Fruit fly (Drosophila melanogaster) whole organism, wandering third instar larva: ENCODE data around the gene Argk2.

Experiments used
- Abd-B ChIP-seq: fragments of >200 bp; optimal IDR thresholded peaks from 2 replicates; lab custom pipeline; 2017; ENCODE audit warnings: missing biosample characterization, missing genetic modification characterization
- CG32264 ChIP-seq: fragments of 200-800 bp; sonication (Bioruptor generic); optimal IDR thresholded peaks from 2 replicates; lab custom pipeline; 2016; ENCODE audit warnings: missing biosample characterization, missing genetic modification characterization
- CG9705 ChIP-seq: fragments of 200-800 bp; sonication (Bioruptor generic); optimal IDR thresholded peaks from 2 replicates; lab custom pipeline; 2018; ENCODE audit warnings: missing biosample characterization, mild to moderate bottlenecking, missing genetic modification characterization
- CrebA ChIP-seq: fragments of 200-800 bp; sonication (Bioruptor generic); optimal IDR thresholded peaks from 2 replicates; lab custom pipeline; 2016; ENCODE audit warnings: missing biosample characterization, mild to moderate bottlenecking, missing genetic modification characterization, borderline replicate concordance
- Dfd ChIP-seq: fragments of >200 bp; optimal IDR thresholded peaks from 2 replicates; lab custom pipeline; 2017; ENCODE audit warnings: missing biosample characterization, missing genetic modification characterization
- Dif ChIP-seq: fragments of 200-275, 200-300 bp; sonication (Bioruptor generic); optimal IDR thresholded peaks from 2 replicates; lab custom pipeline; 2018; ENCODE audit warnings: missing biosample characterization, missing genetic modification characterization; ENCODE audit not compliant: partially characterized antibody
- GATAd ChIP-seq: sonication (Bioruptor generic); optimal IDR thresholded peaks from 2 replicates; lab custom pipeline; 2016; ENCODE audit warnings: missing biosample characterization, missing genetic modification characterization
- Hnf4 ChIP-seq: fragments of 200-800 bp; sonication (Bioruptor generic); optimal IDR thresholded peaks from 2 replicates; lab custom pipeline; 2016; ENCODE audit warnings: missing biosample characterization, mild to moderate bottlenecking, missing genetic modification characterization
- Hr78 ChIP-seq: fragments of >200 bp; optimal IDR thresholded peaks from 2 replicates; lab custom pipeline; 2017; ENCODE audit warnings: missing biosample characterization, missing genetic modification characterization
- Hr83 ChIP-seq: fragments of 200-300 bp; sonication (Bioruptor generic); optimal IDR thresholded peaks from 2 replicates; lab custom pipeline; 2016; ENCODE audit warnings: missing biosample characterization, mild to moderate bottlenecking, missing genetic modification characterization, moderate library complexity; ENCODE audit not compliant: poor library complexity, severe bottlenecking
- Jra ChIP-seq: sonication (Bioruptor generic); optimal IDR thresholded peaks from 2 replicates; lab custom pipeline; 2016; ENCODE audit warnings: missing biosample characterization, missing genetic modification characterization
- N ChIP-seq: fragments of >200 bp; optimal IDR thresholded peaks from 2 replicates; lab custom pipeline; 2018; ENCODE audit warnings: missing biosample characterization, missing external identifiers, missing genetic modification characterization
- OdsH ChIP-seq: fragments of 200-800 bp; sonication (Bioruptor generic); optimal IDR thresholded peaks from 2 replicates; lab custom pipeline; 2016; ENCODE audit warnings: missing biosample characterization, mild to moderate bottlenecking, missing genetic modification characterization
- Rel ChIP-seq, 2 experiments: fragments of 200-800 bp; sonication (Bioruptor generic) in 1 of 2; optimal IDR thresholded peaks; 2 replicates in 1 of 2; 3 replicates in 1 of 2; lab custom pipeline; 2016 to 2019; ENCODE audit warnings: mild to moderate bottlenecking in 2 of 2, missing biosample characterization in 2 of 2, missing genetic modification characterization in 2 of 2, moderate library complexity in 1 of 2
- Vsx2 ChIP-seq: fragments of 200-300, 225-300 bp; sonication (Bioruptor generic); optimal IDR thresholded peaks from 2 replicates; lab custom pipeline; 2018; ENCODE audit warnings: missing biosample characterization, missing genetic modification characterization; ENCODE audit not compliant: partially characterized antibody
- br ChIP-seq: fragments of 200-800 bp; sonication (Bioruptor generic); optimal IDR thresholded peaks from 2 replicates; lab custom pipeline; 2016; ENCODE audit warnings: missing biosample characterization, missing genetic modification characterization
- brk ChIP-seq: fragments of 200-800 bp; sonication (Bioruptor generic); optimal IDR thresholded peaks from 2 replicates; lab custom pipeline; 2016; ENCODE audit warnings: missing biosample characterization, mild to moderate bottlenecking, missing genetic modification characterization
- dl ChIP-seq, 2 experiments: fragments of 175-275, 200-275 bp in 1 of 2; fragments of 200-275 bp in 1 of 2; sonication (Bioruptor generic); optimal IDR thresholded peaks; lab custom pipeline; 2018; ENCODE audit warnings: mild to moderate bottlenecking in 2 of 2, missing biosample characterization in 2 of 2, missing genetic modification characterization in 2 of 2, moderate library complexity in 2 of 2; ENCODE audit not compliant: partially characterized antibody in 2 of 2, insufficient read depth in 1 of 2
- dmrt93B ChIP-seq: fragments of 200-800 bp; sonication (Bioruptor generic); optimal IDR thresholded peaks from 2 replicates; lab custom pipeline; 2018; ENCODE audit warnings: missing biosample characterization, mild to moderate bottlenecking, missing genetic modification characterization
- dsf ChIP-seq: sonication (Bioruptor generic); optimal IDR thresholded peaks from 2 replicates; lab custom pipeline; 2016; ENCODE audit warnings: missing biosample characterization, missing genetic modification characterization, borderline replicate concordance
- foxo ChIP-seq, 2 experiments: fragments of 200-800 bp; sonication (Bioruptor generic); optimal IDR thresholded peaks; 2 replicates in 1 of 2; 3 replicates in 1 of 2; lab custom pipeline; 2016 to 2017; ENCODE audit warnings: missing biosample characterization in 2 of 2, missing genetic modification characterization in 2 of 2
- fru ChIP-seq: fragments of 200-800 bp; sonication (Bioruptor generic); optimal IDR thresholded peaks from 3 replicates; lab custom pipeline; 2016; ENCODE audit warnings: missing biosample characterization, mild to moderate bottlenecking, missing genetic modification characterization
- h ChIP-seq: fragments of 200-800 bp; sonication (Bioruptor generic); optimal IDR thresholded peaks from 3 replicates; lab custom pipeline; 2016; ENCODE audit warnings: missing biosample characterization, mild to moderate bottlenecking, missing genetic modification characterization
- jim ChIP-seq: fragments of 175-275, 200-325 bp; sonication (Bioruptor generic); optimal IDR thresholded peaks from 2 replicates; lab custom pipeline; 2016; ENCODE audit warnings: missing biosample characterization, mild to moderate bottlenecking, missing genetic modification characterization
- lola ChIP-seq: fragments of >200 bp; optimal IDR thresholded peaks from 2 replicates; lab custom pipeline; 2017; ENCODE audit warnings: missing biosample characterization, missing genetic modification characterization
- pan ChIP-seq: fragments of >200 bp; optimal IDR thresholded peaks from 2 replicates; lab custom pipeline; 2017
- psq ChIP-seq: fragments of 200-800 bp; sonication (Bioruptor generic); optimal IDR thresholded peaks from 3 replicates; lab custom pipeline; 2017; ENCODE audit warnings: missing biosample characterization, mild to moderate bottlenecking, missing genetic modification characterization, moderate library complexity
- rgr ChIP-seq: fragments of 200-800 bp; sonication (Bioruptor generic); optimal IDR thresholded peaks from 3 replicates; lab custom pipeline; 2016; ENCODE audit warnings: missing biosample characterization, mild to moderate bottlenecking, missing genetic modification characterization
- sage ChIP-seq: fragments of 200-800 bp; sonication (Bioruptor generic); optimal IDR thresholded peaks from 2 replicates; lab custom pipeline; 2016; ENCODE audit warnings: missing biosample characterization, mild to moderate bottlenecking, missing genetic modification characterization
- sv ChIP-seq: fragments of 200-800 bp; sonication (Bioruptor generic); optimal IDR thresholded peaks from 3 replicates; lab custom pipeline; 2016; ENCODE audit warnings: missing biosample characterization, missing genetic modification characterization
- tai ChIP-seq: sonication (Bioruptor generic); optimal IDR thresholded peaks from 2 replicates; lab custom pipeline; 2016; ENCODE audit warnings: missing biosample characterization, missing genetic modification characterization
- usp ChIP-seq: fragments of >200 bp; optimal IDR thresholded peaks from 2 replicates; lab custom pipeline; 2017; ENCODE audit warnings: missing biosample characterization, missing genetic modification characterization

The Argk2 gene

dm6 chr3L:9037608-9038007, 9.6 kb upstream of the Argk2 start:
- TF ChIP-seq Hr83 (GFP tag; lab: Kevin White, UChicago) (no peak), sage (GFP tag; lab: Kevin White, UChicago) (no peak)

dm6 chr3L:9039189-9039588, 8.1 kb upstream of the Argk2 start:
- TF ChIP-seq usp (GFP tag; lab: Kevin White, UChicago) = no peak
- TF ChIP-seq Hr83 (GFP tag; lab: Kevin White, UChicago) = no peak
- no peak for TF ChIP-seq dsf (GFP tag; lab: Kevin White, UChicago)
- TF ChIP-seq Hnf4 = no peak
- no peak for TF ChIP-seq Dif (GFP tag; lab: Kevin White, UChicago)
- no peak for TF ChIP-seq br (GFP tag; lab: Kevin White, UChicago)
- TF ChIP-seq dmrt93B (GFP tag; lab: Kevin White, UChicago) = no peak
- no peak for TF ChIP-seq dl (GFP tag; optimal IDR thresholded peaks at IDR 0.05; lab: Kevin White, UChicago; ENCODE audit: insufficient read depth in 1 of 2, partially characterized antibody in 2 of 2)
- no peak for TF ChIP-seq lola
- no peak for TF ChIP-seq tai
- no peak for TF ChIP-seq Jra (GFP tag; lab: Kevin White, UChicago)
- no peak for TF ChIP-seq h
- TF ChIP-seq pan (lab: Kevin White, UChicago) = no peak
- TF ChIP-seq CrebA (GFP tag; lab: Kevin White, UChicago) = no peak

dm6 chr3L:9041042-9041477, 6.2 kb upstream of the Argk2 start, which contains the start of gene Doc1:
TSS of gene Doc1 (plus strand) at chr3L:9041375.
- TF ChIP-seq Dif (GFP tag; lab: Kevin White, UChicago) (peak; percentile 20), Vsx2 (GFP tag; lab: Kevin White, UChicago) (peak; percentile 73), Hr78 (GFP tag; lab: Kevin White, UChicago) (no peak), tai (no peak)

- no peak for TF ChIP-seq Vsx2 (GFP tag; lab: Kevin White, UChicago)
- no peak for TF ChIP-seq Dif (GFP tag; lab: Kevin White, UChicago)
- TF ChIP-seq lola = no peak
- TF ChIP-seq Jra (GFP tag; lab: Kevin White, UChicago) = no peak
- no peak for TF ChIP-seq fru
- no peak for TF ChIP-seq CrebA (GFP tag; lab: Kevin White, UChicago)
- no peak for TF ChIP-seq br (GFP tag; lab: Kevin White, UChicago)
- no peak for TF ChIP-seq jim (GFP tag; lab: Kevin White, UChicago)
- TF ChIP-seq psq (GFP tag; lab: Kevin White, UChicago) = no peak
- TF ChIP-seq N (GFP tag; lab: Kevin White, UChicago) = no peak
- TF ChIP-seq Hr78 (GFP tag; lab: Kevin White, UChicago) = no peak
- no peak for TF ChIP-seq dmrt93B (GFP tag; lab: Kevin White, UChicago)
- no peak for TF ChIP-seq rgr (GFP tag; lab: Kevin White, UChicago)
Observed at dm6 chr3L:9042200-9042988, 4.8 kb upstream of the Argk2 start.

dm6 chr3L:9043648-9044047, 3.6 kb upstream of the Argk2 start:
- TF ChIP-seq sage (GFP tag; lab: Kevin White, UChicago) = no peak

- TF ChIP-seq Hr83 (GFP tag; lab: Kevin White, UChicago) (no peak), Dfd (GFP tag; lab: Kevin White, UChicago) (peak; percentile 93)
Observed at dm6 chr3L:9044896-9045295, 2.3 kb upstream of the Argk2 start.

- TF ChIP-seq Hr83 (GFP tag; lab: Kevin White, UChicago) (no peak), foxo (GFP tag; optimal IDR thresholded peaks at IDR 0.05; lab: Kevin White, UChicago) (peak in 1 of 2 experiments; percentile 85), dl (GFP tag; optimal IDR thresholded peaks at IDR 0.05; lab: Kevin White, UChicago; ENCODE audit: insufficient read depth in 1 of 2, partially characterized antibody in 2 of 2) (no peak), Dif (GFP tag; lab: Kevin White, UChicago) (no peak), CG9705 (GFP tag; lab: Kevin White, UChicago) (peak; percentile 44), dmrt93B (GFP tag; lab: Kevin White, UChicago) (peak; percentile 59), Hnf4 (peak; percentile 63), tai (no peak), CG32264 (GFP tag; lab: Kevin White, UChicago) (peak; percentile 71), GATAd (GFP tag; lab: Kevin White, UChicago) (no peak), N (GFP tag; lab: Kevin White, UChicago) (no peak), dsf (GFP tag; lab: Kevin White, UChicago) (no peak), Rel (GFP tag; optimal IDR thresholded peaks at IDR 0.05; lab: Kevin White, UChicago) (no peak), Rel (tag; optimal IDR thresholded peaks at IDR 0.05; lab: Kevin White, UChicago) (peak; percentile 5), pan (lab: Kevin White, UChicago) (no peak), CrebA (GFP tag; lab: Kevin White, UChicago) (no peak), OdsH (peak; percentile 81), brk (GFP tag; lab: Kevin White, UChicago) (peak; percentile 48), rgr (GFP tag; lab: Kevin White, UChicago) (peak; percentile 69), sv (no peak), Abd-B (no peak)
Observed at dm6 chr3L:9045318-9045717, 1.9 kb upstream of the Argk2 start.
